Worm (Caenorhabditis elegans) whole organism, midembryonic: ENCODE results near the gene spig-4.

Source experiments
- T22C8.4 ChIP-seq: fragments of 200-800 bp; sonication (Bioruptor generic); IDR thresholded peaks from 2 replicates; pipeline ENCODE4 v1.3.6; 2022; ENCODE audit warnings: missing genetic modification characterization, missing compliant biosample characterization
- cog-1 ChIP-seq: sonication (generic microtip); optimal IDR thresholded peaks from 2 replicates; lab custom pipeline; 2016; ENCODE audit warnings: missing genetic modification characterization, missing compliant biosample characterization
- flt-1 ChIP-seq: fragments of 200-800 bp; sonication (Bioruptor generic); IDR thresholded peaks from 2 replicates; pipeline ENCODE4 v1.3.6; 2022; ENCODE audit warnings: missing genetic modification characterization, missing compliant biosample characterization
- med-1 ChIP-seq: sonication (generic microtip); optimal IDR thresholded peaks from 2 replicates; lab custom pipeline; 2017; ENCODE audit warnings: missing genetic modification characterization, mild to moderate bottlenecking, missing compliant biosample characterization, antibody characterized with exemption, missing genetic modification reagents; ENCODE audit not compliant: insufficient read depth
- ref-1 ChIP-seq: fragments of 200-800 bp; sonication (Bioruptor generic); conservative IDR thresholded peaks from 2 replicates; pipeline ENCODE4 v1.3.6; 2022; ENCODE audit warnings: missing genetic modification reagents, missing genetic modification characterization, missing compliant biosample characterization
- ztf-23 ChIP-seq: fragments of 200-800 bp; sonication (Bioruptor generic); IDR thresholded peaks from 2 replicates; pipeline ENCODE4 v1.3.6; 2022; ENCODE audit warnings: missing genetic modification reagents, missing genetic modification characterization, missing compliant biosample characterization
- ztf-29 ChIP-seq: fragments of 200-800 bp; sonication (Bioruptor generic); IDR thresholded peaks from 2 replicates; pipeline ENCODE4 v1.3.6; 2022; ENCODE audit warnings: missing genetic modification reagents, missing genetic modification characterization, missing compliant biosample characterization

ce11 chrV:14289363-14289762, 17.3 kb downstream of the spig-4 start, which contains the start of gene F14D7.1:
- TF ChIP-seq cog-1 (no peak), ref-1 (GFP tag; lab: Robert Waterston, UW) (no peak), ztf-29 (GFP tag; lab: Robert Waterston, UW) (no peak), flt-1 (no peak), med-1 (no peak), ztf-23 (GFP tag; lab: Robert Waterston, UW) (no peak), T22C8.4 (GFP tag; lab: Robert Waterston, UW) (no peak)
